Fruit fly (Drosophila melanogaster) whole organism, wandering third instar larva: ENCODE data around the gene 14-3-3epsilon.

Experiments used
- Abd-B ChIP-seq: fragments of >200 bp; optimal IDR thresholded peaks from 2 replicates; lab custom pipeline; 2017; ENCODE audit warnings: missing biosample characterization, missing genetic modification characterization
- CrebA ChIP-seq: fragments of 200-800 bp; sonication (Bioruptor generic); optimal IDR thresholded peaks from 2 replicates; lab custom pipeline; 2016; ENCODE audit warnings: missing biosample characterization, mild to moderate bottlenecking, missing genetic modification characterization, borderline replicate concordance
- Hnf4 ChIP-seq: fragments of 200-800 bp; sonication (Bioruptor generic); optimal IDR thresholded peaks from 2 replicates; lab custom pipeline; 2016; ENCODE audit warnings: missing biosample characterization, mild to moderate bottlenecking, missing genetic modification characterization
- Hr78 ChIP-seq: fragments of >200 bp; optimal IDR thresholded peaks from 2 replicates; lab custom pipeline; 2017; ENCODE audit warnings: missing biosample characterization, missing genetic modification characterization
- foxo ChIP-seq, 2 experiments: fragments of 200-800 bp; sonication (Bioruptor generic); optimal IDR thresholded peaks; 2 replicates in 1 of 2; 3 replicates in 1 of 2; lab custom pipeline; 2016 to 2017; ENCODE audit warnings: missing biosample characterization in 2 of 2, missing genetic modification characterization in 2 of 2
- h ChIP-seq: fragments of 200-800 bp; sonication (Bioruptor generic); optimal IDR thresholded peaks from 3 replicates; lab custom pipeline; 2016; ENCODE audit warnings: missing biosample characterization, mild to moderate bottlenecking, missing genetic modification characterization
- jim ChIP-seq: fragments of 175-275, 200-325 bp; sonication (Bioruptor generic); optimal IDR thresholded peaks from 2 replicates; lab custom pipeline; 2016; ENCODE audit warnings: missing biosample characterization, mild to moderate bottlenecking, missing genetic modification characterization
- lola ChIP-seq: fragments of >200 bp; optimal IDR thresholded peaks from 2 replicates; lab custom pipeline; 2017; ENCODE audit warnings: missing biosample characterization, missing genetic modification characterization
- pan ChIP-seq: fragments of >200 bp; optimal IDR thresholded peaks from 2 replicates; lab custom pipeline; 2017
- psq ChIP-seq: fragments of 200-800 bp; sonication (Bioruptor generic); optimal IDR thresholded peaks from 3 replicates; lab custom pipeline; 2017; ENCODE audit warnings: missing biosample characterization, mild to moderate bottlenecking, missing genetic modification characterization, moderate library complexity
- rgr ChIP-seq: fragments of 200-800 bp; sonication (Bioruptor generic); optimal IDR thresholded peaks from 3 replicates; lab custom pipeline; 2016; ENCODE audit warnings: missing biosample characterization, mild to moderate bottlenecking, missing genetic modification characterization
- woc ChIP-seq: sonication (Bioruptor generic); optimal IDR thresholded peaks from 2 replicates; lab custom pipeline; 2016; ENCODE audit warnings: missing biosample characterization, mild to moderate bottlenecking, missing genetic modification characterization

dm6 chr3R:18251876-18252275 is 9.5 kb downstream of the 14-3-3epsilon start:
- no peak for TF ChIP-seq h (GFP tag; lab: Kevin White, UChicago)
- no peak for TF ChIP-seq pan (lab: Kevin White, UChicago)
- TF ChIP-seq woc (GFP tag; lab: Kevin White, UChicago) = no peak
- no peak for TF ChIP-seq Hr78 (GFP tag; lab: Kevin White, UChicago)
- no peak for TF ChIP-seq foxo (GFP tag; optimal IDR thresholded peaks at IDR 0.05; lab: Kevin White, UChicago)
- TF ChIP-seq lola (GFP tag; lab: Kevin White, UChicago) = no peak
- TF ChIP-seq jim (GFP tag; lab: Kevin White, UChicago) = no peak
- no peak for TF ChIP-seq Hnf4 (GFP tag; lab: Kevin White, UChicago)
- no peak for TF ChIP-seq Abd-B (GFP tag; lab: Kevin White, UChicago)
- TF ChIP-seq CrebA (GFP tag; lab: Kevin White, UChicago) = no peak
- TF ChIP-seq psq (GFP tag; lab: Kevin White, UChicago) = no peak
- no peak for TF ChIP-seq rgr (GFP tag; lab: Kevin White, UChicago)
